Fruit fly (Drosophila melanogaster): ENCODE results near the gene CG12991.
A peak's percentile ranks its signal among the peaks of the same experiment; 100 is the strongest.

The CG12991 gene

dm6 chrX:17588134-17588533 is 8.5 kb downstream of the CG12991 start (continued):
- TF ChIP-seq unpg (GFP tag; optimal IDR thresholded peaks at IDR 0.05) (peak; percentile 40), CG12219 (GFP tag; optimal IDR thresholded peaks at IDR 0.05) (peak; percentile 28), NFAT (GFP tag; IDR thresholded peaks at IDR 0.05) (no peak), peb (GFP tag; IDR thresholded peaks at IDR 0.05) (no peak), Abd-B (GFP tag; optimal IDR thresholded peaks at IDR 0.05) (no peak), Dbx (GFP tag; IDR thresholded peaks at IDR 0.05) (no peak), dpn (GFP tag; optimal IDR thresholded peaks at IDR 0.05) (peak in 1 of 2 experiments; percentile 15), ATbp (GFP tag; optimal IDR thresholded peaks at IDR 0.05) (no peak), CG8388 (GFP tag; optimal IDR thresholded peaks at IDR 0.05) (no peak), p53 (GFP tag; optimal IDR thresholded peaks at IDR 0.05) (no peak), Sox102F (GFP tag; optimal IDR thresholded peaks at IDR 0.05) (peak; percentile 16), Hmx (GFP tag; optimal IDR thresholded peaks at IDR 0.05) (no peak), Aef1 (GFP tag; IDR thresholded peaks at IDR 0.05) (no peak), dm (GFP tag; optimal IDR thresholded peaks at IDR 0.05) (no peak), NK7.1 (GFP tag; optimal IDR thresholded peaks at IDR 0.05) (no peak), Bgb (GFP tag; IDR thresholded peaks at IDR 0.05; ENCODE audit: partially characterized antibody) (no peak), en (GFP tag; optimal IDR thresholded peaks at IDR 0.05) (no peak), tna (GFP tag; IDR thresholded peaks at IDR 0.05; ENCODE audit: partially characterized antibody) (no peak), Fer2 (tag; optimal IDR thresholded peaks at IDR 0.05) (no peak), oc (tag; optimal IDR thresholded peaks at IDR 0.05) (no peak), salm (tag; optimal IDR thresholded peaks at IDR 0.05) (no peak), bsh (GFP tag; optimal IDR thresholded peaks at IDR 0.05) (peak in 1 of 2 experiments; percentile 26), Fer3 (tag; optimal IDR thresholded peaks at IDR 0.05) (no peak), luna (GFP tag; optimal IDR thresholded peaks at IDR 0.05) (no peak), gcm (GFP tag; optimal IDR thresholded peaks at IDR 0.05) (peak; percentile 6), CG43689 (GFP tag; IDR thresholded peaks at IDR 0.05) (no peak), knrl (GFP tag; IDR thresholded peaks at IDR 0.05; ENCODE audit: partially characterized antibody) (no peak), esg (GFP tag; conservative IDR thresholded peaks at IDR 0.05) (no peak), gsb-n (tag; optimal IDR thresholded peaks at IDR 0.05) (no peak), gcm2 (GFP tag; optimal IDR thresholded peaks at IDR 0.05) (no peak), onecut (GFP tag; IDR thresholded peaks at IDR 0.05) (no peak), nerfin-2 (GFP tag; IDR thresholded peaks at IDR 0.05; ENCODE audit: partially characterized antibody) (no peak), TFAM (GFP tag; optimal IDR thresholded peaks at IDR 0.05) (no peak), pb (GFP tag; optimal IDR thresholded peaks at IDR 0.05) (no peak), dmrt99B (tag; optimal IDR thresholded peaks at IDR 0.05) (peak; percentile 18), Dek (tag; optimal IDR thresholded peaks at IDR 0.05) (no peak), CG14014 (GFP tag; IDR thresholded peaks at IDR 0.05) (no peak), dmrt11E (tag; optimal IDR thresholded peaks at IDR 0.05) (no peak), her (GFP tag; optimal IDR thresholded peaks at IDR 0.05) (no peak), chn (GFP tag; optimal IDR thresholded peaks at IDR 0.05) (no peak), Stat92E (GFP tag; optimal IDR thresholded peaks at IDR 0.05) (no peak), CG6272 (GFP tag; IDR thresholded peaks at IDR 0.05) (no peak), cwo (GFP tag; optimal IDR thresholded peaks at IDR 0.05) (peak; percentile 13), CG15601 (tag; optimal IDR thresholded peaks at IDR 0.05) (no peak), Opbp (GFP tag; IDR thresholded peaks at IDR 0.05; ENCODE audit: partially characterized antibody) (no peak), MTF-1 (GFP tag; optimal IDR thresholded peaks at IDR 0.05; ENCODE audit: borderline replicate concordance) (no peak), PHDP (tag; optimal IDR thresholded peaks at IDR 0.05) (peak; percentile 37), C15 (GFP tag; IDR thresholded peaks at IDR 0.05) (no peak), CG15696 (tag; optimal IDR thresholded peaks at IDR 0.05) (no peak), D19B (GFP tag; optimal IDR thresholded peaks at IDR 0.05) (no peak)

Measured in whole organism, embryonic.